Worm (Caenorhabditis elegans) whole organism, late embryonic: ENCODE measurements around the gene K03B8.8.

Experiments used
- F13H6.1 ChIP-seq: sonication (generic microtip); optimal IDR thresholded peaks from 2 replicates; lab custom pipeline; 2016; ENCODE audit warnings: missing genetic modification characterization, missing compliant biosample characterization
- ceh-18 ChIP-seq: sonication (generic microtip); optimal IDR thresholded peaks from 2 replicates; lab custom pipeline; 2016; ENCODE audit warnings: missing genetic modification characterization, missing compliant biosample characterization
- ceh-48 ChIP-seq: sonication (generic microtip); optimal IDR thresholded peaks from 2 replicates; lab custom pipeline; 2016; ENCODE audit warnings: missing genetic modification characterization, inconsistent platforms, missing compliant biosample characterization
- dve-1 ChIP-seq: sonication (generic microtip); optimal IDR thresholded peaks from 2 replicates; lab custom pipeline; 2017; ENCODE audit warnings: antibody characterized with exemption, mild to moderate bottlenecking, missing genetic modification characterization, missing compliant biosample characterization
- hlh-30 ChIP-seq: sonication (generic microtip); optimal IDR thresholded peaks from 2 replicates; lab custom pipeline; 2017; ENCODE audit warnings: antibody characterized with exemption, missing genetic modification characterization, missing compliant biosample characterization; ENCODE audit not compliant: insufficient read depth
- pqm-1 ChIP-seq: sonication (generic microtip); optimal IDR thresholded peaks from 2 replicates; lab custom pipeline; 2016; ENCODE audit warnings: missing genetic modification characterization, missing compliant biosample characterization
- pros-1 ChIP-seq: fragments of 150-350 bp; optimal IDR thresholded peaks from 2 replicates; lab custom pipeline; 2014; ENCODE audit warnings: missing biosample characterization, missing genetic modification reagents, missing genetic modification characterization
- rnt-1 ChIP-seq: sonication (generic microtip); optimal IDR thresholded peaks from 2 replicates; lab custom pipeline; 2016; ENCODE audit warnings: missing genetic modification characterization, missing compliant biosample characterization

DNA sequence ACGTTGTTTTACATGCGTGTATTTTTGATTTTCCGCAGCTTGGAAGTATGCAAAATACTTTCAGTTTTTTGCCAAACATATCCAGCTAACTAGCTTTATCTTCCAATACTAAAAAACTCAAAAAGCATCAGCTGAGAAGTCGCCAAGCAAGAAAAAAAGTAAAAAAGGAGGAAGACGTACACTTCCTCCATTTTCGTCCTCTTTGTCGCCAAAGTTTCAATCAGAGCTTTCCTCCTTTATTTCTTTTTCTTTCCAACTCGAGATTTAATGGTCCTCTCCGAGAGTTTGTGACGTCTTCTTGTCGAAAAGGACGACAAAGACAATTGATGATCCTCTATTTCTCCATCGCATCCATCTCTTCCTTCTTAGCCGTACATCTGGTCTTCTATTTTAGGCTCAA is 30.2 kb downstream of the K03B8.8 start:
- TF ChIP-seq pqm-1 (tag; lab: Kevin White, UChicago) (no peak), dve-1 (tag; lab: Kevin White, UChicago) (no peak), hlh-30 (no peak), F13H6.1 (no peak), pros-1 (tag; lab: Kevin White, UChicago) (no peak), rnt-1 (tag; lab: Kevin White, UChicago) (no peak), ceh-48 (tag; lab: Kevin White, UChicago) (no peak), ceh-18 (tag; lab: Kevin White, UChicago) (no peak)
